Fruit fly (Drosophila melanogaster): ENCODE data around the gene CG7600.

- TF ChIP-seq CG8478 (optimal IDR thresholded peaks at IDR 0.05) (no peak), CTCF (optimal IDR thresholded peaks at IDR 0.05) (no peak)
Measured at dm6 chr3L:11218892-11219291, 8.3 kb downstream of the CG7600 start.
